Fruit fly (Drosophila melanogaster): Measurements from ENCODE around the gene CG3609.

CG3609 gene

DNA sequence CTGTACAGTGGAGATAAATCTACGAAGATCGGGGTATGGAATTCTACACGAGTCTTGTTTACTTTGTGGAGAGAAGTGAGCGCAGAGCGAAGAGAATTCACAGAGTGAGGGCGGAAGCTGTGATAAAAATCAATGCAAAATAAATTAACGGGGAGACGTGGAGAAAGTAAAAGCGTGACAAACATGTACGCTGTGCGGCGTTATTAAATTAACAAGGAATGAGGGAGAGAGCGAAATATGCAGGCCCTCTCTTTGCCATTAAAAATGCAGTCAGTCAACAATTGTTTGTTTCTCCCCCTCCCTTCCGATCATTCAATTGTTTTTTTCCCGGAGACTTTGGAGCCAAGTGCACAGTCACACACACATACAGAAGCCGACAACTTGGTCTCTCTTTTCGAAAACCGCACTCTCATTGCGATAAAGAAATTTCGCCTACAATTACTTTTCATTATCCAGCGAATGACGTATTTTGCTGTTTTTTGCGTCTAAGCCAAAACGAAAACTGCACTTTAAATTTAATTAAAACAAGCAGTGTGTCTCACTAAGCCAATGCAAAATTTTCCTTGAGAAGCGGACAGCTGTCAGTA lies 11.5 kb downstream of the CG3609 start:
- TF ChIP-seq HLH54F (GFP tag; optimal IDR thresholded peaks at IDR 0.05): no peak
- 0 out of 3 replicates have a peak, but pooled peaks have one; percentile 19 for TF ChIP-seq ci (GFP tag; IDR thresholded peaks at IDR 0.05)
- no peak for TF ChIP-seq CG3281 (GFP tag; optimal IDR thresholded peaks at IDR 0.05)
- TF ChIP-seq Trl (optimal IDR thresholded peaks at IDR 0.05): peak; percentile 25 to 41
- TF ChIP-seq Trl (GFP tag; optimal IDR thresholded peaks at IDR 0.05): no peak
- TF ChIP-seq CG6683 (GFP tag; optimal IDR thresholded peaks at IDR 0.05): no peak
- peak; percentile 91 for TF ChIP-seq nom (GFP tag; optimal IDR thresholded peaks at IDR 0.05)
- TF ChIP-seq corto (GFP tag; optimal IDR thresholded peaks at IDR 0.05): no peak
- no peak for TF ChIP-seq CG3407 (GFP tag; optimal IDR thresholded peaks at IDR 0.05)
- no peak for TF ChIP-seq CG10654 (GFP tag; optimal IDR thresholded peaks at IDR 0.05)
- TF ChIP-seq grau (tag; optimal IDR thresholded peaks at IDR 0.05): peak; percentile 65
- TF ChIP-seq da (GFP tag; optimal IDR thresholded peaks at IDR 0.05): no peak
- TF ChIP-seq CG9437 (GFP tag; optimal IDR thresholded peaks at IDR 0.05): no peak
- TF ChIP-seq CG12104 (GFP tag; optimal IDR thresholded peaks at IDR 0.05): no peak
- TF ChIP-seq sens-2 (GFP tag; IDR thresholded peaks at IDR 0.05): no peak
- TF ChIP-seq Blimp-1 (GFP tag; optimal IDR thresholded peaks at IDR 0.05): peak; percentile 27
- no peak for TF ChIP-seq Ets65A (GFP tag)
- TF ChIP-seq tna (GFP tag; IDR thresholded peaks at IDR 0.05; ENCODE audit: partially characterized antibody): peak; percentile 26; the same call in 1 of the 2 replicates
- no peak for TF ChIP-seq CG4707 (GFP tag; optimal IDR thresholded peaks at IDR 0.05)
- TF ChIP-seq gcm (GFP tag; optimal IDR thresholded peaks at IDR 0.05): peak; percentile 73
- 0 out of 2 replicates have a peak, but pooled peaks have one; percentile 10 for TF ChIP-seq seq (GFP tag; IDR thresholded peaks at IDR 0.05)
- TF ChIP-seq Sin3A (optimal IDR thresholded peaks at IDR 0.05): no peak
- TF ChIP-seq psq (GFP tag; optimal IDR thresholded peaks at IDR 0.05): no peak
- TF ChIP-seq CG11085 (GFP tag; IDR thresholded peaks at IDR 0.05): no peak
- peak; percentile 38; the same call in 1 of the 2 replicates for TF ChIP-seq crol (GFP tag; IDR thresholded peaks at IDR 0.05)
- TF ChIP-seq CG7357 (GFP tag; IDR thresholded peaks at IDR 0.05): no peak
- TF ChIP-seq hth (optimal IDR thresholded peaks at IDR 0.05): no peak
- no peak for TF ChIP-seq Deaf1 (tag; optimal IDR thresholded peaks at IDR 0.05)
- TF ChIP-seq Med (GFP tag): peak; percentile 1

DNA sequence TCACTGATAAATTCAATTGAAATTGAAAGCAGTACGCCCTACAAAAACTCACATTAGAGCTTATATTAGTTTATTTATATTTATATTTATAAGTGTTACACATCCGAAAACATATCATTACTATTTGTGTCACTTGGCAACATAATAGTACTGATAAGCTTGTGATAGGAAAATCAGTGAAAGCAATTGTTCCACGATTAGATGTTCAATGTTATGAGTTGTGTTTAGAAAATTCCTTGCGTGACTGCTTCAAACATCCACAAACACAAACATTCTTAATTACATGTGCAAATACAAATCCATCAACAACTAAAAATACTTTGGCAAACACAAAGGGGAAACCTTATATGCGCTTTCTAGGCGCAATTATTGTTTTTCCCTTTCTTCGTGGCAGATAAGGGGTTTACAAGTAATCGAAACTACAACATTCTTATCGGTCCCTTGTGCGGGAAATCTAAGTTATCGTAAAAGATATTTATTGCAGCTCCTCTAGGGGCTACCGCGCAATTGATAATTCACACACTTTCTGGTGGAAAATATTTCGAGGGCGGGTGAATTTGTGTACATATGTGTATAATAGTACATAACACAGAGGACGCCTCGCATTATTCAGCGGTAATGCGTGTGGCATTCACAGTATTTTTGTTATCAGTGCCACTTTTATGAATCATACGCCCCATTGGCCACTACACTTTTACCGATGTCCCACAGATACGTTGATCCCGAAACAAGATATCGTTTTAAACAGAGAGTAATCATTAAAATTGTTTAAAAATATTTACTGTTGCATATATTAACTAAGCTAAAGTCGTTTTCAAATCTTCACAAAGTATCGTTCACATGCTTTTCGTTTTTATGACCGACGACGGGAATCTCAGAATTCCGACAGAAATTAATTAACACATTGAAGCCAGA lies 12.3 kb downstream of the CG3609 start:
- TF ChIP-seq D (optimal IDR thresholded peaks at IDR 0.05): no peak
- peak; percentile 39 for TF ChIP-seq D (GFP tag; optimal IDR thresholded peaks at IDR 0.05)
- TF ChIP-seq CG15479 (GFP tag; optimal IDR thresholded peaks at IDR 0.05): peak; percentile 81
- no peak for TF ChIP-seq zfh1 (GFP tag; IDR thresholded peaks at IDR 0.05)
- TF ChIP-seq CG2202 (tag; optimal IDR thresholded peaks at IDR 0.05): no peak
- TF ChIP-seq sens-2 (GFP tag; IDR thresholded peaks at IDR 0.05): no peak
- peak; percentile 41 for TF ChIP-seq exex (tag; optimal IDR thresholded peaks at IDR 0.05)
- no peak for TF ChIP-seq CG7786 (GFP tag; optimal IDR thresholded peaks at IDR 0.05)
- TF ChIP-seq hth (optimal IDR thresholded peaks at IDR 0.05): no peak
- peak; percentile 12 for TF ChIP-seq CG14710 (tag; optimal IDR thresholded peaks at IDR 0.05)
- no peak for TF ChIP-seq CG12219 (GFP tag; optimal IDR thresholded peaks at IDR 0.05)
- peak; percentile 11 for TF ChIP-seq lab (GFP tag; optimal IDR thresholded peaks at IDR 0.05)
- TF ChIP-seq CG17328 (GFP tag; IDR thresholded peaks at IDR 0.05): peak; percentile 40; the same call in 1 of the 2 replicates
- TF ChIP-seq bab2 (GFP tag; optimal IDR thresholded peaks at IDR 0.05): no peak
- TF ChIP-seq grn (GFP tag; optimal IDR thresholded peaks at IDR 0.05): peak; percentile 37
- TF ChIP-seq ci (GFP tag; IDR thresholded peaks at IDR 0.05): peak; percentile 52; the same call in 1 of the 3 replicates
- TF ChIP-seq salm (tag; optimal IDR thresholded peaks at IDR 0.05): no peak
- TF ChIP-seq dpn (GFP tag; optimal IDR thresholded peaks at IDR 0.05): no peak
- TF ChIP-seq her (GFP tag; optimal IDR thresholded peaks at IDR 0.05): no peak
- TF ChIP-seq sd (tag; optimal IDR thresholded peaks at IDR 0.05): peak; percentile 4
- peak; percentile 52 for TF ChIP-seq CG34376 (GFP tag; optimal IDR thresholded peaks at IDR 0.05)
- no peak for TF ChIP-seq Dbx (GFP tag; IDR thresholded peaks at IDR 0.05)
- TF ChIP-seq lilli (GFP tag; optimal IDR thresholded peaks at IDR 0.05): no peak
- no peak for TF ChIP-seq Oli (tag; optimal IDR thresholded peaks at IDR 0.05)
